Worm (Caenorhabditis elegans) whole organism, dauer: Measurements from ENCODE around the gene C14A6.12.

Experiments used
- unc-62 ChIP-seq: sonication (generic microtip); optimal IDR thresholded peaks from 2 replicates; lab custom pipeline; 2017; ENCODE audit warnings: missing biosample characterization, missing genetic modification reagents, missing genetic modification characterization

Gene C14A6.12

DNA sequence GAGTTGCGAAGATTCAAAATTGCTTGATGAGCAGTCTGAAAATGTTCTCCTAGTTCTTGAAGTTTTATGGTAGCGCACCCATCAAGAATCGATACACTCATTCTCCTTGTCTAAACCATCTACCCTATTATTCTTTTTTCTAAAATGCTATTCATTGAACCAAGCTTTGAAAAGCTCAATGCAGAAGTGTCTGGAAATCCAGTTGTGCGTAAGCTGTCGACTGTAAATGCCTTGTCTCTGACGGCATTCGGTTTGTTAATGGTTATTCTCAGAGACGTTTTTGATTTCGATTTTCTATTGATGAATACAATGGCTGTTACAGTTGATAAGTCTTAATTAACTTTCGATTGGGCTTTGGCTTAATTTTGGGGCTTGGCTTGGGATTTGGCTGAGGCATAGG is at the start of gene C14A6.12:
Gene C14A6.12, minus strand, starts transcription at position 101 of the 400 bp plus-strand sequence.
- no peak for TF ChIP-seq unc-62 (GFP tag; lab: Kevin White, UChicago)

DNA sequence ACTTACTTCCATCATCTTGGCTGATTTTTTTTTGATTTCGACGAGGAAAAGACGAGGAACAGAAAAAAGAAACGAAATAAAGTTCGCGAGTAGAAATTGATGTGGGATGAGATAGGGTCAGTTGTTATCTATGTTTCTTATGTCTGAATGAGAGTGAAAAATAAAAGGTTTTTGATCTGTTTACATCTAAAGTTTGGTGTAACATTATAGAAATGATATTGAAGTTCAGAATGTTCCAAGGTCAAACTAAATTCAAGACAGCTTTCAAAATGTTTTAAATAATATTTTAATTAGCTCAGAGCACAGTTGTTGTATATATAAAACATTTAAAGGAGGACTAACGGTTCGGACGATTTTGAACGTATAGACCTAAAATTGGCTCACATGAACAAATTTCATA is 46.6 kb upstream of the C14A6.12 start, which contains the start of gene F16H6.7:
Gene F16H6.7, minus strand, starts transcription at position 101 of the 400 bp plus-strand sequence.
- no peak for TF ChIP-seq unc-62 (GFP tag; lab: Kevin White, UChicago)

DNA sequence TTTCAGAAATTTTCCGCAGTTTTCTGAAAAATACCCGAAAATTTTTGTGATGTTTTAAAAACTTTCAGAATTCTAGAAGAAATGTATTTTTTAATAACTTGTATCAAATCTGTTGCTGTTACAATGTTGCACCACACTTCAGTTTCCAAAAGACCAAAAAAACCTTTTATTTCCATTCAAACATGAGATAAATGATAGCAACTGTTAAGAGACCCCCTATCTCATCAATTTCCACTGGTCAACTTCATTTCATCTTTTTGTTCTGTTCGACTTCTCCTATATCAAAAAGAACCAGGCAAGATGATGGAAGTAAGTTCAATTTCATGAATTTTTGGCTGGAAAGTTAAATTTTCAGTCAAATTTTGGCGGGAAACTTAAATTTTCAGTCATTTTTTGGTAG is 36.0 kb upstream of the C14A6.12 start, which contains the start of gene F16H6.4:
Gene F16H6.4, plus strand, starts transcription at position 301 of the 400 bp plus-strand sequence.
- TF ChIP-seq unc-62 (GFP tag; lab: Kevin White, UChicago): no peak

DNA sequence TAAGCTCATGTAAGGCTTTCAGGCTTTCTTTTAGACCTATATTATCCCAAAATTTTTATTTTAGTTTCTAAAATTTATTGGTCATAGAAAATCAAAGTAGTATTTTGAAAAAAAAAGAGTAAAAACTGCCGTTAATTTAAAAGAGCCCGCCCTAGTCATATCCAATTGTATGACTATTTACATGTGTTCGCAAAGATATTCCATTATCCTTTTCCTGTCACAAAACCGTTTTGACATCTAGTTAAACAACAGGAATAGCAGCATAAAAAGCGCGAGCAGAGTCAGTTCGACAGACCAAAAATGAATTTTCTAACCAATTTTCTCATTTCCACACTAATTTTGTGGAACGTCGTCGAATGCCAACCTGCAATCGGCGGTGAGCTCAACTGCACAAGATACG is 32.5 kb upstream of the C14A6.12 start, which contains the start of gene F16H6.3:
Gene F16H6.3, plus strand, starts transcription at position 301 of the 400 bp plus-strand sequence.
- TF ChIP-seq unc-62 (GFP tag; lab: Kevin White, UChicago): no peak

- TF ChIP-seq unc-62 (GFP tag; lab: Kevin White, UChicago): no peak
Observed at ce11 chrV:18191128-18191527, 28.7 kb upstream of the C14A6.12 start, which contains the start of gene clec-42. Gene clec-42 (plus strand): TSS chrV:18191412.

ce11 chrV:18189181-18189580 is 26.7 kb upstream of the C14A6.12 start, which contains the start of gene clec-246:
Gene clec-246 (plus strand): TSS chrV:18189481.
- TF ChIP-seq unc-62 (GFP tag; lab: Kevin White, UChicago): no peak

DNA sequence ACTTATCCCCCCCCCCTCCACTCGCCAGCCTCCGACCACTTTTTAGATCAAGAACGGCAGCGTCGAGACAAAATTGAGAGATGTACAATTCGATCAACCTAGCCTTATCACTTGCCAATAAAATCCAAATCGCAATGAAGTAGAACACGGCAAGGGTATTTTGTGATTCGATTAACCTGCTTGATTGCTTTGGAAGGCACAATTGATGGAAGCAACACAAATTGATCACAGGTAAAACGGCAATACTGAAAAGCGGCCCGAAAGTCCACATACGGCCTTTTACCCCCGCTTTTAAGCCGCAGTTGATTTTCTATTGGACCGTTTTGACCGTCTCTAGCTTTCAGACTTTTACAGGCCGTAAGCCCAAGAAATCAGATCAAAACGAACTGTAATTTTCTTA is 25.9 kb upstream of the C14A6.12 start, which contains the start of gene clec-245:
Gene clec-245, minus strand, starts transcription at position 101 of the 400 bp plus-strand sequence.
- no peak for TF ChIP-seq unc-62 (GFP tag; lab: Kevin White, UChicago)

DNA sequence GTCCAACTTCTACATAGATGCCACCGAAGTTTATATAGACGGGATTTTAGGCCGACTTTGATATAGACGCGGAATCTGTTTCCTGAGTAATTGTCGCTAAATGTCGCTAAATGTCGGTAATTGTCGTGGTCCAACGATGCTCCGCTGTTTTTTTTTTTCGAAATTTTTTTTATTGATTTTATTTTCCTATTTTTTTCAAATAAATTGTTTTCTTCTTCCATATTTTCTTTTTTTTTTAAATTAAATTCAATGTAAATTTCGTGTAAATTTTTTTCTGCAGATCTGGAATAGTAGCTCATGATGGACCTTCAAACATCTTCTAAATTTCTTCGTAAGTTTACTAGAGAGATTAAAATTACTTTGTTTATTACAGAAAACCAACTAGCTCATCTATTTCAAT is 22.4 kb upstream of the C14A6.12 start, which contains the start of gene C31G12.3:
Gene C31G12.3, plus strand, starts transcription at position 301 of the 400 bp plus-strand sequence.
- TF ChIP-seq unc-62 (GFP tag; lab: Kevin White, UChicago): no peak

- no peak for TF ChIP-seq unc-62 (GFP tag; lab: Kevin White, UChicago)
Observed at ce11 chrV:18179663-18180062, 17.2 kb upstream of the C14A6.12 start, which contains the start of gene C31G12.1. Gene C31G12.1 (plus strand): TSS chrV:18179963.

- TF ChIP-seq unc-62 (GFP tag; lab: Kevin White, UChicago): no peak
Observed at ce11 chrV:18178659-18179058, 16.2 kb upstream of the C14A6.12 start, which contains the start of gene C31G12.4. Gene C31G12.4 (minus strand): TSS chrV:18178759.

DNA sequence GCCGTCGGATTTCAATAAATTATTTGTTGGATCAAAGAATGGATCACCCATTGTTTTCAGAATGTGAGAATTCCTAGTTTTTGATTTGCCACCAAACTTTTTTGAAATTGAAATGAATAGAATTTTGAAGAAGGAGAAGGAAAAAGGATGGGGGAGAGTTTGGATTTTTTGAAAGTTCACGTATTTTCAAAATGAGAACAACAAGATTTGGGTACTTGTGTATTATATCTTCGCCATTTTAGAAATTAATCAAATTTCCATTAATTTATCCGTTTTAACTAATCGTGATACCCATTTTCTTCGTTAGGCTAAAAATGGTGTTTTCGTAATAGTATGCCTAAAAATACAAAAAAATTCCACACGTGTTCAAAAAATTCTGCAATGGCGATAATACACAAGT is 9.1 kb upstream of the C14A6.12 start, which contains the start of gene C14A6.8:
Gene C14A6.8, minus strand, starts transcription at position 101 of the 400 bp plus-strand sequence.
- TF ChIP-seq unc-62 (GFP tag; lab: Kevin White, UChicago): no peak

DNA sequence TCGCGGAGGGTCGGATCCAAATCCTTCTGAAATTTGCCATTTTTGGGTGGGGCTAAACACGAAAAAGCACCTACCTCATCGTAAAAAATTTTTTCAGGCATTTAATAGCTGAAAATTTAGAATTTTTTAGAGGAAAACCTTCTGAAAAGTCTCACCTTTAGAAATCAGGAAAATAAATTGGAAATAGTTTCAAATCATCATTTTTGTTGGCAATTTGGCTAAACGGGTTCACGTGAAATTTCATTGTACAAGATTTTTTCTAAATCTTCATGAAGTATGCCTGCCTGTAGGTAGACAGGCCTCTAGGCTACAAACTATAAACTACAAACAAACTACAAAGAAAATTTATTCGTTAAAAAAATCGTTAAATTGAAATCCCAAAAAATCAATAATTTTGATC is 5.8 kb upstream of the C14A6.12 start, which contains the start of gene C14A6.7:
Gene C14A6.7, minus strand, starts transcription at position 101 of the 400 bp plus-strand sequence.
- no peak for TF ChIP-seq unc-62 (GFP tag; lab: Kevin White, UChicago)

ce11 chrV:18167161-18167560 is 4.7 kb upstream of the C14A6.12 start, which contains the start of gene C14A6.6:
Gene C14A6.6 (minus strand): TSS chrV:18167261.
- TF ChIP-seq unc-62 (GFP tag; lab: Kevin White, UChicago): no peak

- TF ChIP-seq unc-62 (GFP tag; lab: Kevin White, UChicago): no peak
Observed at ce11 chrV:18164758-18165157, 2.3 kb upstream of the C14A6.12 start, which contains the start of gene C14A6.5. Gene C14A6.5 (minus strand): TSS chrV:18164858.

DNA sequence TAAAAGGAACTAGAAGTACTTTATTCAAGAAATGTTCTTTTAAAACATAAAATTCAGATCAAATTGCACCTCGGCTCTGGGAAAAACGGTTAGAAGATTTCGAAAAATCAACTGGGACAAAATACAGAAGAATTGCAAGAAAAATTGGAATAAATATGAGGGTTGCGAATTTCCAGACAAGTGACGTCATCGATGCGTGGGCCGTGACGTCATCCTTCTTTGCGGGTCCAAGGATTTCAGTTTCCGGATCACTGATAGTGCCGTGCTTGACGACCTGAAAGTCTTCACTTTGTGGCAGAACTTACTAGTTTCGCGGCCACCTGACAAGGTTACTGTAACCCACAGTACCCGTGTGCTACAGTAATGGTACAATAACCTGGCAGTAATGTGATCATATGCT is 966 bp upstream of the C14A6.12 start:
- TF ChIP-seq unc-62 (GFP tag; lab: Kevin White, UChicago): no peak

DNA sequence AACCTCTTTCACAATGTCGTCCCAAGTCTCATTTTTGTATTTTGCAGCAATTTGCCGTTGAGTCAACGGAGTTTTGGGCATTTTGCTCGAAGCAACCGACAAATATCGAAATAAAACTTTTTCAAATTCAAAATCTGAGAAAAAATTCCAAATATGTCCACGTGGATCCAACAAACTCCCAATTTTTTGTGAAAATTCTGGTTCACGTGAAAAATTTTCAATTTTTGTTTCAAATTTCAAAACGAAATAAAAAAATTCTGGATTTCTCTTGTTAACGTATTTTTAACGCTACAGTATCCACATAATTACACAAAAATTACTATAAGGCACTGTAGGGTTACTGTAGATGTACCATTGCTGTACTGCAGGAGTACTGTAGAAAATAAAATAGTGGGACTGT is 1.2 kb downstream of the C14A6.12 start, which contains the start of gene C14A6.13:
Gene C14A6.13, minus strand, starts transcription at position 101 of the 400 bp plus-strand sequence.
- TF ChIP-seq unc-62 (GFP tag; lab: Kevin White, UChicago): no peak

DNA sequence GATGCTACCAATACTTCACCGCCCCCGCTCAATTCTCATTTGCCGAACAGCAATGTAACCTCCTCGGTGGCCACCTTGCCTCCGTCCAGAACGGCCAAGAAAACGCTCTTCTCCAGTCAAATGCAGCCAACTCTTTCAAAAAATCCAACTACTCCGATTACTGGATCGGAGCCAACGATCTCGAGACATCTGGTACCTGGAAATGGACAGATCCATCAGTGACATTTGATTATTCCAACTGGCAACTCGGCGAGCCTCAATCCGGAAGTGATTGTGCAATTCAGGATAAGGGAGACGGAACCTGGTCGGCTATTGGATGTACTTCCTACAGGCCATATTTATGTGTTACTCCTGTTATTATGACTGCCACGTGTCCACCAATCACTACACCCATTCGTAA is 4.3 kb downstream of the C14A6.12 start:
- TF ChIP-seq unc-62 (GFP tag; lab: Kevin White, UChicago): no peak
